Worm (Caenorhabditis elegans): Measurements from ENCODE around the gene ZC376.8.
"Not testable (repeated sequence)": the region's sequence is repeated elsewhere in the genome, so short reads cannot be mapped to it uniquely, and the experiment has no call there.

ce11 chrV:14203809-14204208 is 23.8 kb downstream of the ZC376.8 start:
- not testable (repeated sequence) for TF ChIP-seq nhr-11 (tag; optimal IDR thresholded peaks at IDR 0.05); ces-1 (GFP tag; optimal IDR thresholded peaks at IDR 0.05); lin-13 (GFP tag; optimal IDR thresholded peaks at IDR 0.05)
